Fruit fly (Drosophila melanogaster) whole organism, pupa: ENCODE results near the gene CG5440.
A peak's percentile ranks its signal among the peaks of the same experiment; 100 is the strongest.

ENCODE experiments used
- CG10348 ChIP-seq: fragments of 200-800 bp; sonication (Bioruptor generic); IDR thresholded peaks from 2 replicates; pipeline ENCODE4 v1.3.6; 2022; ENCODE audit warnings: missing biosample characterization, missing genetic modification characterization
- CG12605 ChIP-seq: fragments of 200-800 bp; sonication (Bioruptor generic); IDR thresholded peaks from 2 replicates; pipeline ENCODE4 v1.3.6; 2022; ENCODE audit warnings: missing biosample characterization, missing genetic modification characterization
- CG13204 ChIP-seq: fragments of 200-800 bp; sonication (Bioruptor generic); optimal IDR thresholded peaks from 2 replicates; lab custom pipeline; 2018; ENCODE audit warnings: missing biosample characterization, mild to moderate bottlenecking, missing genetic modification characterization, moderate library complexity
- CG14655 ChIP-seq: fragments of 200-800 bp; sonication (Bioruptor generic); optimal IDR thresholded peaks from 3 replicates; lab custom pipeline; 2017; ENCODE audit warnings: mild to moderate bottlenecking, missing biosample characterization, missing genetic modification reagents, missing genetic modification characterization
- CG15710 ChIP-seq: fragments of 200-800 bp; sonication (Bioruptor generic); optimal IDR thresholded peaks from 2 replicates; lab custom pipeline; 2018; ENCODE audit warnings: missing biosample characterization, mild to moderate bottlenecking, missing genetic modification characterization, moderate library complexity
- CG17806 ChIP-seq: fragments of 200-800 bp; sonication (Bioruptor generic); optimal IDR thresholded peaks from 2 replicates; lab custom pipeline; 2018; ENCODE audit warnings: missing biosample characterization, mild to moderate bottlenecking, missing genetic modification characterization, moderate library complexity
- CG32121 ChIP-seq: fragments of 200-800 bp; sonication (Bioruptor generic); IDR thresholded peaks from 2 replicates; pipeline ENCODE4 v1.3.6; 2022; ENCODE audit warnings: missing biosample characterization, missing genetic modification characterization
- CG34367 ChIP-seq: fragments of 200-800 bp; sonication (Bioruptor generic); optimal IDR thresholded peaks from 2 replicates; lab custom pipeline; 2018; ENCODE audit warnings: missing biosample characterization, mild to moderate bottlenecking, missing genetic modification characterization
- CG4496 ChIP-seq: fragments of 200-800 bp; sonication (Bioruptor generic); IDR thresholded peaks from 3 replicates; pipeline ENCODE4 v1.3.6; 2022; ENCODE audit warnings: missing biosample characterization, missing genetic modification characterization
- CG8159 ChIP-seq: fragments of 200-800 bp; sonication (Bioruptor generic); optimal IDR thresholded peaks from 3 replicates; lab custom pipeline; 2018; ENCODE audit warnings: missing biosample characterization, mild to moderate bottlenecking, missing genetic modification characterization, moderate library complexity
- CG8301 ChIP-seq: fragments of 200-800 bp; sonication (Bioruptor generic); optimal IDR thresholded peaks from 2 replicates; lab custom pipeline; 2018; ENCODE audit warnings: missing biosample characterization, mild to moderate bottlenecking, missing genetic modification characterization
- CG9948 ChIP-seq: fragments of 200-800 bp; sonication (Bioruptor generic); optimal IDR thresholded peaks from 2 replicates; lab custom pipeline; 2018; ENCODE audit warnings: missing biosample characterization, mild to moderate bottlenecking, missing genetic modification characterization, moderate library complexity
- D1 ChIP-seq: fragments of 200-800 bp; sonication (Bioruptor generic); optimal IDR thresholded peaks from 2 replicates; lab custom pipeline; 2018; ENCODE audit warnings: missing biosample characterization, mild to moderate bottlenecking, missing genetic modification characterization, moderate library complexity
- EcR ChIP-seq: fragments of 200-800 bp; sonication (Bioruptor generic); optimal IDR thresholded peaks from 3 replicates; lab custom pipeline; 2019; ENCODE audit warnings: missing biosample characterization, missing genetic modification characterization, mild to moderate bottlenecking, moderate library complexity, missing genetic modification reagents
- Ets98B ChIP-seq: fragments of 200-800 bp; sonication (Bioruptor generic); IDR thresholded peaks from 2 replicates; pipeline ENCODE4 v1.3.6; 2022; ENCODE audit warnings: missing biosample characterization, missing genetic modification characterization
- Pif1A ChIP-seq: fragments of 200-800 bp; sonication (Bioruptor generic); optimal IDR thresholded peaks from 3 replicates; lab custom pipeline; 2016; ENCODE audit warnings: missing biosample characterization, missing genetic modification characterization
- Pif1B ChIP-seq: fragments of 200-800 bp; sonication (Bioruptor generic); optimal IDR thresholded peaks from 3 replicates; lab custom pipeline; 2016; ENCODE audit warnings: missing biosample characterization, missing genetic modification characterization
- Snoo ChIP-seq: fragments of 200-800 bp; sonication (Bioruptor generic); optimal IDR thresholded peaks from 3 replicates; lab custom pipeline; 2017; ENCODE audit warnings: missing biosample characterization, mild to moderate bottlenecking, missing genetic modification characterization, inconsistent platforms
- fd96Ca ChIP-seq: fragments of 200-800 bp; sonication (Bioruptor generic); IDR thresholded peaks from 3 replicates; pipeline ENCODE4 v1.3.6; 2022; ENCODE audit warnings: missing biosample characterization, missing genetic modification characterization
- gl ChIP-seq: fragments of 200-800 bp; sonication (Bioruptor generic); optimal IDR thresholded peaks from 2 replicates; lab custom pipeline; 2018; ENCODE audit warnings: missing biosample characterization, mild to moderate bottlenecking, missing genetic modification characterization
- rn ChIP-seq: fragments of 200-800 bp; sonication (Bioruptor generic); IDR thresholded peaks from 2 replicates; pipeline ENCODE4 v1.3.6; 2022; ENCODE audit warnings: missing biosample characterization, missing genetic modification characterization

Gene CG5440

DNA sequence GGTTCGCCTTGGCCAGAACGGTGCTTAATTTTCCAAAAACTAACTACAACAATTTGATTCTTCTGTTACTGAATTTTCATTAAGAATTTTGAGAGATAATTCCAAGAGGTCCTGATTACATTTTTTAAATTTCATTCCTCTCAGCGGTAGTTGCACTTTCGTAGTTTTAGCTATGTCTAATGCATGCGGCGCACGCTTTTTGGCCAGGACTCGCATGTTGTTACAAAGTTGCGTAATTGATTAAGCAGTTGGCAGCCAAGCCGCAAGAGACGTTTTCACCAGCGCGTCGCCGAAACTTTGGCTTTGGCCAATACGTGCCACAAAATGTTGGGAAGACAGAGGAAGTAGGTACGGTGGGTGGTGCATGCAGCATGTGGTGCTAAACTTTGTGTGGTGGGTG is 21.9 kb downstream of the CG5440 start, which contains the start of gene CG5565:
TSS of gene CG5565 (minus strand) at position 101 of the 400 bp plus-strand sequence.
- TF ChIP-seq D1 (tag; lab: Kevin White, UChicago) (no peak), CG34367 (tag; lab: Kevin White, UChicago) (no peak)

DNA sequence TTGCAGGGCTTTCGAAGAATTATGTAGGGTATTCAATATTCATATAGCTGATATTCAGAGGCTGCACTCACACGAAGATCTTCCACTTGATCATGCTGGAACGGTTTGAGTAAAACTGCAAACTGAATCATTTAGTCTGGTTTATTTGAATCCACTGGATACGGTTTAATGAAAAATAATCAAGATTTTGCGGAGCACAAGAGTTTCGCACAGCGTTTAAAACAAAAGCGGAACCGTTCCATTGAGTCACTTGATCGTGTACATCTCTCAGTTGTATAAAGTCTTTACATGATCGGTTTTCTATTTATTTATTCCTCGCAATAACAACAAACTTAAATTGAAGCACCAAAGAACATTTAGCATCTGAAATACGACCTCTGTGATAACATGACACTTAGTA is 25.8 kb downstream of the CG5440 start, which contains the start of gene CG31659:
TSS of gene CG31659 (minus strand) at position 101 of the 400 bp plus-strand sequence.
- TF ChIP-seq CG8301 (no peak), Pif1A (GFP tag; lab: Kevin White, UChicago) (no peak), D1 (tag; lab: Kevin White, UChicago) (no peak), CG34367 (tag; lab: Kevin White, UChicago) (no peak), CG4496 (GFP tag; lab: Robert Waterston, UW) (no peak), CG9948 (tag; lab: Kevin White, UChicago) (no peak), CG15710 (tag; lab: Kevin White, UChicago) (no peak), CG17806 (tag; lab: Kevin White, UChicago) (no peak), EcR (GFP tag; lab: Kevin White, UChicago) (no peak), Pif1B (GFP tag; lab: Kevin White, UChicago) (no peak), gl (tag; lab: Kevin White, UChicago) (no peak), CG12605 (GFP tag; lab: Robert Waterston, UW) (no peak), CG14655 (GFP tag; lab: Kevin White, UChicago) (no peak), rn (GFP tag; lab: Robert Waterston, UW) (no peak), CG32121 (no peak), CG10348 (GFP tag; lab: Robert Waterston, UW) (no peak), CG13204 (GFP tag; lab: Kevin White, UChicago) (no peak), Ets98B (no peak), CG8159 (tag; lab: Kevin White, UChicago) (no peak)

DNA sequence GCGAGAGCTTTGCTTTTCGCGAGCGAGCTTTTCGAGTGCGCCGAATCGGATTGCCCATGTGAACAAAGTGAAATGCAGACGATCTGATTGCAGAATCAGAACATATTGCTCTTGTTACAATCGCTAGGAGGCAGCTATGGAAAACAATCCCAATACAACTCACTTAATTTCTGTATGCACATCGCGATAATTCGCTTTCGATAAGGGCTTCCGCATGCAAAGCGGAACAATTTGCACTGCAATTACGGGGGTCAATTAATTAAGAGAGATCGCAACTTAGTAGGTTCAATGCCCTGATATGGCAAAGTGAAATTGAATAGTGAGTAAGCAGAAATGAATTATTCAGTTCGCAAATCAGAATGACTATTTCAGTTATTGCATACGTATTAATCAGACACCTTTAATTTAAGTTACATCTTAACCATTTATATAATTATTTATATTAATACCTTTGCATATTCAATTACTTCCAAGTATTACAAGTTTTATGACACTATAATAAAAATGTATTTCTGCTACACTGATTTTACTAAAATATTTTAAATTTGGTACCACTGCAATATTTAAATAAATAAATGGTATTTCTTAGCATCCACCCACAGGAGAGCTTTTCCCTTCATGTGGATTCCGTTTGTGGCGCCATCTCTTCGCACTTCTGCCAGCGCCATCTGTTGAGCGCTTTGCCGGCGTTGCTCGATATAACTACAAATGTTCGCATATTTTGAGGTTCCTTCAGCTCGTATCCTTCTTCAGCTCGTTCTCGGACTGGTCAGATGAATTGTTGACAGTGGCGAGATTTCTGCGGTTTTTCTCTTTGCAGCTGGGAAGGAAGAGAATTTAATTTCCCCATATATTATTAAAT is 28.1 kb downstream of the CG5440 start, which contains the start of gene NLaz:
TSS of gene NLaz (minus strand) at position 51 of the 862 bp plus-strand sequence.
- TF ChIP-seq gl (tag; lab: Kevin White, UChicago) (no peak), EcR (GFP tag; lab: Kevin White, UChicago) (peak; percentile 75), CG8159 (tag; lab: Kevin White, UChicago) (peak; percentile 0)
- TF ChIP-seq, all 21 proteins: peak for 2

dm6 chr2L:1365037-1365436 is 31.1 kb downstream of the CG5440 start:
- TF ChIP-seq EcR (GFP tag; lab: Kevin White, UChicago), result no peak

dm6 chr2L:1367696-1368095 is 33.8 kb downstream of the CG5440 start, which contains the start of gene CG14346:
Gene CG14346 (plus strand): TSS chr2L:1367996.
- TF ChIP-seq D1 (tag; lab: Kevin White, UChicago) (no peak), CG13204 (GFP tag; lab: Kevin White, UChicago) (no peak), CG9948 (tag; lab: Kevin White, UChicago) (no peak), EcR (GFP tag; lab: Kevin White, UChicago) (no peak), CG34367 (tag; lab: Kevin White, UChicago) (no peak), CG32121 (no peak), CG12605 (GFP tag; lab: Robert Waterston, UW) (no peak), fd96Ca (no peak), CG10348 (GFP tag; lab: Robert Waterston, UW) (no peak), CG15710 (tag; lab: Kevin White, UChicago) (no peak), gl (tag; lab: Kevin White, UChicago) (no peak), Snoo (tag; lab: Kevin White, UChicago) (no peak), CG8301 (no peak), CG14655 (GFP tag; lab: Kevin White, UChicago) (no peak), CG8159 (tag; lab: Kevin White, UChicago) (no peak), Pif1B (GFP tag; lab: Kevin White, UChicago) (no peak), CG17806 (tag; lab: Kevin White, UChicago) (no peak)

dm6 chr2L:1377635-1378034 is 43.7 kb downstream of the CG5440 start:
- TF ChIP-seq CG8301, result no peak
- TF ChIP-seq, all 21 proteins: peak for 0
